Fruit fly (Drosophila melanogaster) whole organism, embryonic: Measurements from ENCODE around the gene CG31459.

Experiments
- ATbp ChIP-seq: fragments of 200-800 bp; sonication (Bioruptor generic); optimal IDR thresholded peaks from 2 replicates; lab custom pipeline; 2017; ENCODE audit warnings: missing biosample characterization, mild to moderate bottlenecking, missing genetic modification characterization, missing genetic modification reagents
- Atf3 ChIP-seq: fragments of 200-800 bp; sonication (Bioruptor generic); optimal IDR thresholded peaks from 3 replicates; lab custom pipeline; 2016; ENCODE audit warnings: missing biosample characterization, missing genetic modification characterization
- Atf6 ChIP-seq: fragments of 200-800 bp; sonication (Bioruptor generic); IDR thresholded peaks from 2 replicates; pipeline ENCODE4 v1.3.6; 2022; ENCODE audit warnings: missing biosample characterization, missing genetic modification characterization
- CG10209 ChIP-seq: fragments of 200-800 bp; sonication (Bioruptor generic); optimal IDR thresholded peaks from 3 replicates; lab custom pipeline; 2017; ENCODE audit warnings: missing biosample characterization, mild to moderate bottlenecking, missing genetic modification characterization, missing genetic modification reagents
- CG10267 ChIP-seq: fragments of 200-800 bp; sonication (Bioruptor generic); optimal IDR thresholded peaks from 2 replicates; lab custom pipeline; 2018; ENCODE audit warnings: missing biosample characterization, mild to moderate bottlenecking, missing genetic modification characterization, moderate library complexity
- CG10321 ChIP-seq: fragments of 200-800 bp; sonication (Bioruptor generic); IDR thresholded peaks from 2 replicates; pipeline ENCODE4 v1.3.6; 2022; ENCODE audit warnings: missing biosample characterization, missing genetic modification characterization
- CG10979 ChIP-seq: fragments of 200-800 bp; sonication (Bioruptor generic); optimal IDR thresholded peaks from 2 replicates; lab custom pipeline; 2018; ENCODE audit warnings: missing biosample characterization, mild to moderate bottlenecking, missing genetic modification characterization, moderate library complexity
- CG16863 ChIP-seq: fragments of 200-800 bp; sonication (Bioruptor generic); optimal IDR thresholded peaks from 3 replicates; lab custom pipeline; 2016; ENCODE audit warnings: missing biosample characterization, missing genetic modification characterization
- CG17912 ChIP-seq: fragments of 200-800 bp; sonication (Bioruptor generic); optimal IDR thresholded peaks from 2 replicates; lab custom pipeline; 2018; ENCODE audit warnings: missing biosample characterization, mild to moderate bottlenecking, missing genetic modification characterization
- CG34376 ChIP-seq: fragments of 200-800 bp; sonication (Bioruptor generic); optimal IDR thresholded peaks from 2 replicates; lab custom pipeline; 2018; ENCODE audit warnings: missing biosample characterization, mild to moderate bottlenecking, missing genetic modification characterization
- CG42726 ChIP-seq: fragments of 200-800 bp; sonication (Bioruptor generic); IDR thresholded peaks from 2 replicates; pipeline ENCODE4 v1.3.6; 2022; ENCODE audit warnings: missing biosample characterization, missing genetic modification characterization; ENCODE audit not compliant: partially characterized antibody
- CG5180 ChIP-seq: fragments of 200-800 bp; sonication (Bioruptor generic); optimal IDR thresholded peaks from 3 replicates; lab custom pipeline; 2017; ENCODE audit warnings: missing biosample characterization, missing genetic modification characterization, mild to moderate bottlenecking, moderate library complexity, missing genetic modification reagents
- CG5245 ChIP-seq: fragments of 200-800 bp; sonication (Bioruptor generic); optimal IDR thresholded peaks from 3 replicates; lab custom pipeline; 2016; ENCODE audit warnings: missing biosample characterization, missing genetic modification characterization
- CG6254 ChIP-seq: fragments of 200-800 bp; sonication (Bioruptor generic); optimal IDR thresholded peaks from 3 replicates; lab custom pipeline; 2017; ENCODE audit warnings: mild to moderate bottlenecking, missing biosample characterization, missing genetic modification reagents, missing genetic modification characterization
- CG6272 ChIP-seq: fragments of 200-800 bp; sonication (Bioruptor generic); IDR thresholded peaks from 2 replicates; pipeline ENCODE4 v1.3.6; 2022; ENCODE audit warnings: missing biosample characterization, missing genetic modification characterization
- CG6854 ChIP-seq: fragments of 200-800 bp; sonication (Bioruptor generic); optimal IDR thresholded peaks from 3 replicates; lab custom pipeline; 2017; ENCODE audit warnings: missing biosample characterization, mild to moderate bottlenecking, missing genetic modification characterization
- CG7839 ChIP-seq: fragments of 200-800 bp; sonication (Bioruptor generic); optimal IDR thresholded peaks from 3 replicates; lab custom pipeline; 2018; ENCODE audit warnings: missing biosample characterization, mild to moderate bottlenecking, missing genetic modification characterization, moderate library complexity
- CG8359 ChIP-seq: fragments of 200-800 bp; sonication (Bioruptor generic); optimal IDR thresholded peaks from 2 replicates; lab custom pipeline; 2017; ENCODE audit warnings: missing biosample characterization, mild to moderate bottlenecking, missing genetic modification characterization, borderline replicate concordance
- CG8765 ChIP-seq: fragments of 200-800 bp; sonication (Bioruptor generic); IDR thresholded peaks from 2 replicates; pipeline ENCODE4 v1.3.6; 2022; ENCODE audit warnings: missing biosample characterization, missing genetic modification characterization
- CG9817 ChIP-seq: fragments of 200-800 bp; sonication (Bioruptor generic); optimal IDR thresholded peaks from 2 replicates; lab custom pipeline; 2018; ENCODE audit warnings: missing biosample characterization, mild to moderate bottlenecking, missing genetic modification characterization, moderate library complexity
- Ets97D ChIP-seq: fragments of 200-800 bp; sonication (Bioruptor generic); optimal IDR thresholded peaks from 3 replicates; lab custom pipeline; 2016; ENCODE audit warnings: missing biosample characterization, missing genetic modification characterization
- Fer1 ChIP-seq: fragments of 200-800 bp; sonication (Bioruptor generic); optimal IDR thresholded peaks from 2 replicates; lab custom pipeline; 2017; ENCODE audit warnings: missing biosample characterization, mild to moderate bottlenecking, missing genetic modification characterization
- HHEX ChIP-seq: fragments of 200-800 bp; sonication (Bioruptor generic); optimal IDR thresholded peaks from 3 replicates; lab custom pipeline; 2017; ENCODE audit warnings: missing biosample characterization, mild to moderate bottlenecking, missing genetic modification characterization, missing genetic modification reagents
- HLHmδ ChIP-seq: fragments of 200-800 bp; sonication (Bioruptor generic); optimal IDR thresholded peaks from 2 replicates; lab custom pipeline; 2018; ENCODE audit warnings: missing biosample characterization, mild to moderate bottlenecking, missing genetic modification characterization, moderate library complexity
- Jarid2 ChIP-seq: fragments of 200-800 bp; sonication (Bioruptor generic); optimal IDR thresholded peaks from 3 replicates; lab custom pipeline; 2017; ENCODE audit warnings: mild to moderate bottlenecking, missing biosample characterization, missing genetic modification reagents, missing genetic modification characterization
- MTF-1 ChIP-seq: fragments of 200-800 bp; sonication (Bioruptor generic); optimal IDR thresholded peaks from 2 replicates; lab custom pipeline; 2018; ENCODE audit warnings: missing biosample characterization, mild to moderate bottlenecking, missing genetic modification characterization, borderline replicate concordance
- Mad ChIP-seq: fragments of 200-800 bp; sonication (Bioruptor generic); optimal IDR thresholded peaks from 2 replicates; lab custom pipeline; 2016; ENCODE audit warnings: missing biosample characterization, missing genetic modification characterization
- Nf-YA ChIP-seq: fragments of 200-800 bp; sonication (Bioruptor generic); IDR thresholded peaks from 2 replicates; pipeline ENCODE4 v1.3.6; 2022; ENCODE audit warnings: missing biosample characterization, missing genetic modification characterization
- PHDP ChIP-seq: fragments of 200-800 bp; sonication (Bioruptor generic); optimal IDR thresholded peaks from 3 replicates; lab custom pipeline; 2018; ENCODE audit warnings: missing biosample characterization, mild to moderate bottlenecking, missing genetic modification characterization, moderate library complexity
- Pdp1 ChIP-seq, 2 experiments: fragments of 200-800 bp; sonication (Bioruptor generic); optimal IDR thresholded peaks; 3 replicates each; lab custom pipeline; 2016; ENCODE audit warnings: missing biosample characterization in 2 of 2, missing genetic modification characterization in 2 of 2, mild to moderate bottlenecking in 1 of 2, moderate library complexity in 1 of 2
- Xbp1 ChIP-seq: fragments of 200-800 bp; sonication (Bioruptor generic); optimal IDR thresholded peaks from 3 replicates; lab custom pipeline; 2016; ENCODE audit warnings: missing biosample characterization, mild to moderate bottlenecking, missing genetic modification characterization
- YL-1 ChIP-seq: fragments of 200-800 bp; sonication (Bioruptor generic); optimal IDR thresholded peaks from 3 replicates; lab custom pipeline; 2017; ENCODE audit warnings: missing biosample characterization, mild to moderate bottlenecking, missing genetic modification characterization
- ase ChIP-seq: fragments of 200-800 bp; sonication (Bioruptor generic); IDR thresholded peaks from 3 replicates; pipeline ENCODE4 v1.3.6; 2022; ENCODE audit warnings: missing biosample characterization, missing genetic modification characterization
- crol ChIP-seq: fragments of 200-800 bp; sonication (Bioruptor generic); IDR thresholded peaks from 2 replicates; pipeline ENCODE4 v1.3.6; 2022; ENCODE audit warnings: missing biosample characterization, missing genetic modification characterization
- danr ChIP-seq: fragments of 200-800 bp; sonication (Bioruptor generic); IDR thresholded peaks from 2 replicates; pipeline ENCODE4 v1.3.6; 2022; ENCODE audit warnings: missing biosample characterization, missing genetic modification characterization
- ems ChIP-seq: fragments of 200-800 bp; sonication (Bioruptor generic); optimal IDR thresholded peaks from 3 replicates; lab custom pipeline; 2016; ENCODE audit warnings: missing biosample characterization, missing genetic modification characterization
- gcm ChIP-seq: fragments of 200-800 bp; sonication (Bioruptor generic); optimal IDR thresholded peaks from 2 replicates; lab custom pipeline; 2019; ENCODE audit warnings: missing biosample characterization, mild to moderate bottlenecking, missing genetic modification characterization, moderate library complexity
- grn ChIP-seq: fragments of 200-800 bp; sonication (Bioruptor generic); optimal IDR thresholded peaks from 3 replicates; lab custom pipeline; 2017; ENCODE audit warnings: missing biosample characterization, missing genetic modification characterization
- gsb-n ChIP-seq: fragments of 200-800 bp; sonication (Bioruptor generic); optimal IDR thresholded peaks from 3 replicates; lab custom pipeline; 2018; ENCODE audit warnings: missing biosample characterization, mild to moderate bottlenecking, missing genetic modification characterization
- hb ChIP-seq: fragments of 200-800 bp; sonication (Bioruptor generic); IDR thresholded peaks from 3 replicates; pipeline ENCODE4 v1.3.6; 2022; ENCODE audit warnings: missing biosample characterization, missing genetic modification characterization; ENCODE audit not compliant: partially characterized antibody
- lov ChIP-seq, 2 experiments: fragments of 200-800 bp in 1 of 2; fragments of >200 bp in 1 of 2; sonication (Bioruptor generic) in 1 of 2; IDR thresholded peaks in 1 of 2; optimal IDR thresholded peaks in 1 of 2; 2 replicates in 1 of 2; 3 replicates in 1 of 2; pipeline versions ENCODE4 v1.3.6 to Lab custom; 2017 to 2022; ENCODE audit warnings: missing biosample characterization in 1 of 2, missing genetic modification characterization in 1 of 2
- mirr ChIP-seq: fragments of 200-800 bp; sonication (Bioruptor generic); optimal IDR thresholded peaks from 3 replicates; lab custom pipeline; 2018; ENCODE audit warnings: missing biosample characterization, mild to moderate bottlenecking, missing genetic modification characterization
- nerfin-2 ChIP-seq: fragments of 200-800 bp; sonication (Bioruptor generic); IDR thresholded peaks from 2 replicates; pipeline ENCODE4 v1.3.6; 2022; ENCODE audit warnings: missing biosample characterization, missing genetic modification characterization; ENCODE audit not compliant: partially characterized antibody
- pros ChIP-seq: fragments of 200-800 bp; sonication (Bioruptor generic); optimal IDR thresholded peaks from 3 replicates; lab custom pipeline; 2019; ENCODE audit warnings: missing biosample characterization, mild to moderate bottlenecking, missing genetic modification characterization, moderate library complexity
- sisA ChIP-seq: fragments of 200-800 bp; sonication (Bioruptor generic); IDR thresholded peaks from 2 replicates; pipeline ENCODE4 v1.3.6; 2022; ENCODE audit warnings: missing biosample characterization, missing genetic modification characterization
- wdn ChIP-seq: fragments of 200-800 bp; sonication (Bioruptor generic); IDR thresholded peaks from 2 replicates; pipeline ENCODE4 v1.3.6; 2022; ENCODE audit warnings: missing biosample characterization, missing genetic modification characterization

CG31459 gene

dm6 chr3R:19875118-19875887 lies 34.7 kb downstream of the CG31459 start, which contains the start of gene Mrp5 (continued):
- peak; percentile 15; the same call in 1 of the 2 replicates for TF ChIP-seq Atf6
- 0 out of 2 replicates have a peak, but pooled peaks have one; percentile 7 for TF ChIP-seq CG42726 (GFP tag; lab: Robert Waterston, UW)
- TF ChIP-seq nerfin-2 (GFP tag; lab: Robert Waterston, UW) = no peak
- TF ChIP-seq Pdp1 (GFP tag; optimal IDR thresholded peaks at IDR 0.05; lab: Kevin White, UChicago) = peak; percentile 3 to 14
- TF ChIP-seq CG8359 (GFP tag; lab: Kevin White, UChicago) = peak; percentile 7
- TF ChIP-seq CG8765 = 0 out of 2 replicates have a peak, but pooled peaks have one; percentile 35
- peak; percentile 53; the same call in 2 of the 3 replicates for TF ChIP-seq ase (GFP tag; lab: Robert Waterston, UW)
- TF ChIP-seq gsb-n (tag; lab: Kevin White, UChicago) = no peak
- peak; percentile 45 for TF ChIP-seq CG34376 (GFP tag; lab: Kevin White, UChicago)
- TF ChIP-seq ATbp (GFP tag; lab: Kevin White, UChicago) = peak; percentile 54
- TF ChIP-seq grn (GFP tag; lab: Kevin White, UChicago) = peak; percentile 71
- TF ChIP-seq Atf3 (GFP tag; lab: Kevin White, UChicago) = no peak
- no peak for TF ChIP-seq CG16863
- TF ChIP-seq Xbp1 = peak; percentile 61
- TF ChIP-seq CG6854 (GFP tag; lab: Kevin White, UChicago) = peak; percentile 12
- no peak for TF ChIP-seq YL-1 (GFP tag; lab: Kevin White, UChicago)
- no peak for TF ChIP-seq hb (GFP tag; lab: Robert Waterston, UW)
- TF ChIP-seq Ets97D (GFP tag; lab: Kevin White, UChicago) = peak; percentile 4
- peak; percentile 4 for TF ChIP-seq CG10209 (GFP tag; lab: Kevin White, UChicago)
- TF ChIP-seq lov (optimal IDR thresholded peaks at IDR 0.05; lab: Kevin White, UChicago) = no peak
- peak; percentile 22; the same call in 1 of the 3 replicates for TF ChIP-seq lov (GFP tag; IDR thresholded peaks at IDR 0.05; lab: Robert Waterston, UW)
- 0 out of 2 replicates have a peak, but pooled peaks have one; percentile 28 for TF ChIP-seq wdn (GFP tag; lab: Robert Waterston, UW)
- TF ChIP-seq Mad (GFP tag; lab: Kevin White, UChicago) = no peak
- TF ChIP-seq CG10321 (GFP tag; lab: Robert Waterston, UW) = 0 out of 2 replicates have a peak, but pooled peaks have one; percentile 33
- TF ChIP-seq CG5245 = no peak
- peak; percentile 31 for TF ChIP-seq PHDP
- peak; percentile 38 for TF ChIP-seq MTF-1 (GFP tag; lab: Kevin White, UChicago)
- peak; percentile 77 for TF ChIP-seq HLHmδ
- TF ChIP-seq CG9817 = peak; percentile 36
- peak; percentile 50 for TF ChIP-seq CG6254 (GFP tag; lab: Kevin White, UChicago)
- TF ChIP-seq HHEX (GFP tag; lab: Kevin White, UChicago) = peak; percentile 6
- TF ChIP-seq Jarid2 (GFP tag; lab: Kevin White, UChicago) = peak; percentile 52
- no peak for TF ChIP-seq gcm (GFP tag; lab: Kevin White, UChicago)
- TF ChIP-seq CG5180 (GFP tag; lab: Kevin White, UChicago) = peak; percentile 11
- TF ChIP-seq pros (GFP tag; lab: Kevin White, UChicago) = no peak
- peak; percentile 66 for TF ChIP-seq sisA (GFP tag; lab: Robert Waterston, UW)
- TF ChIP-seq CG10267 (tag; lab: Kevin White, UChicago) = peak; percentile 40
- TF ChIP-seq CG10979 (tag; lab: Kevin White, UChicago) = peak; percentile 20
- no peak for TF ChIP-seq ems (GFP tag; lab: Kevin White, UChicago)
- no peak for TF ChIP-seq CG6272 (GFP tag; lab: Robert Waterston, UW)
- peak; percentile 16 for TF ChIP-seq mirr (GFP tag; lab: Kevin White, UChicago)
- TF ChIP-seq Fer1 (GFP tag; lab: Kevin White, UChicago) = peak; percentile 11
- peak; percentile 53 for TF ChIP-seq CG7839 (tag; lab: Kevin White, UChicago)
- no peak for TF ChIP-seq CG17912 (GFP tag; lab: Kevin White, UChicago)
- peak; percentile 75 for TF ChIP-seq crol
- 0 out of 2 replicates have a peak, but pooled peaks have one; percentile 37 for TF ChIP-seq Nf-YA (GFP tag; lab: Robert Waterston, UW)
- TF ChIP-seq danr (GFP tag; lab: Robert Waterston, UW) = no peak
